Fruit fly (Drosophila melanogaster) whole organism, wandering third instar larva: Measurements from ENCODE around the gene Hr38.
A peak's percentile ranks its signal among the peaks of the same experiment; 100 is the strongest.

Source experiments
- CG9705 ChIP-seq: fragments of 200-800 bp; sonication (Bioruptor generic); optimal IDR thresholded peaks from 2 replicates; lab custom pipeline; 2018; ENCODE audit warnings: missing biosample characterization, mild to moderate bottlenecking, missing genetic modification characterization
- CrebA ChIP-seq: fragments of 200-800 bp; sonication (Bioruptor generic); optimal IDR thresholded peaks from 2 replicates; lab custom pipeline; 2016; ENCODE audit warnings: missing biosample characterization, mild to moderate bottlenecking, missing genetic modification characterization, borderline replicate concordance
- Dfd ChIP-seq: fragments of >200 bp; optimal IDR thresholded peaks from 2 replicates; lab custom pipeline; 2017; ENCODE audit warnings: missing biosample characterization, missing genetic modification characterization
- Dif ChIP-seq: fragments of 200-275, 200-300 bp; sonication (Bioruptor generic); optimal IDR thresholded peaks from 2 replicates; lab custom pipeline; 2018; ENCODE audit warnings: missing biosample characterization, missing genetic modification characterization; ENCODE audit not compliant: partially characterized antibody
- GATAd ChIP-seq: sonication (Bioruptor generic); optimal IDR thresholded peaks from 2 replicates; lab custom pipeline; 2016; ENCODE audit warnings: missing biosample characterization, missing genetic modification characterization
- HLH106 ChIP-seq: fragments of 200-800 bp; optimal IDR thresholded peaks from 3 replicates; lab custom pipeline; 2019; ENCODE audit warnings: missing biosample characterization, mild to moderate bottlenecking, missing genetic modification characterization, moderate library complexity
- Hnf4 ChIP-seq: fragments of 200-800 bp; sonication (Bioruptor generic); optimal IDR thresholded peaks from 2 replicates; lab custom pipeline; 2016; ENCODE audit warnings: missing biosample characterization, mild to moderate bottlenecking, missing genetic modification characterization
- Hr78 ChIP-seq: fragments of >200 bp; optimal IDR thresholded peaks from 2 replicates; lab custom pipeline; 2017; ENCODE audit warnings: missing biosample characterization, missing genetic modification characterization
- Hr83 ChIP-seq: fragments of 200-300 bp; sonication (Bioruptor generic); optimal IDR thresholded peaks from 2 replicates; lab custom pipeline; 2016; ENCODE audit warnings: missing biosample characterization, mild to moderate bottlenecking, missing genetic modification characterization, moderate library complexity; ENCODE audit not compliant: poor library complexity, severe bottlenecking
- Mio ChIP-seq: sonication (Bioruptor generic); optimal IDR thresholded peaks from 2 replicates; lab custom pipeline; 2016; ENCODE audit warnings: missing biosample characterization, missing genetic modification characterization
- N ChIP-seq: fragments of >200 bp; optimal IDR thresholded peaks from 2 replicates; lab custom pipeline; 2018; ENCODE audit warnings: missing biosample characterization, missing external identifiers, missing genetic modification characterization
- OdsH ChIP-seq: fragments of 200-800 bp; sonication (Bioruptor generic); optimal IDR thresholded peaks from 2 replicates; lab custom pipeline; 2016; ENCODE audit warnings: missing biosample characterization, mild to moderate bottlenecking, missing genetic modification characterization
- Rel ChIP-seq, 2 experiments: fragments of 200-800 bp; sonication (Bioruptor generic) in 1 of 2; optimal IDR thresholded peaks; 2 replicates in 1 of 2; 3 replicates in 1 of 2; lab custom pipeline; 2016 to 2019; ENCODE audit warnings: mild to moderate bottlenecking in 2 of 2, missing biosample characterization in 2 of 2, missing genetic modification characterization in 2 of 2, moderate library complexity in 1 of 2
- Sp1 ChIP-seq: fragments of 200-800 bp; sonication (Bioruptor generic); optimal IDR thresholded peaks from 3 replicates; lab custom pipeline; 2019; ENCODE audit warnings: missing biosample characterization, mild to moderate bottlenecking, missing genetic modification characterization, moderate library complexity
- Vsx2 ChIP-seq: fragments of 200-300, 225-300 bp; sonication (Bioruptor generic); optimal IDR thresholded peaks from 2 replicates; lab custom pipeline; 2018; ENCODE audit warnings: missing biosample characterization, missing genetic modification characterization; ENCODE audit not compliant: partially characterized antibody
- br ChIP-seq: fragments of 200-800 bp; sonication (Bioruptor generic); optimal IDR thresholded peaks from 2 replicates; lab custom pipeline; 2016; ENCODE audit warnings: missing biosample characterization, missing genetic modification characterization
- brk ChIP-seq: fragments of 200-800 bp; sonication (Bioruptor generic); optimal IDR thresholded peaks from 2 replicates; lab custom pipeline; 2016; ENCODE audit warnings: missing biosample characterization, mild to moderate bottlenecking, missing genetic modification characterization
- dl ChIP-seq, 2 experiments: fragments of 175-275, 200-275 bp in 1 of 2; fragments of 200-275 bp in 1 of 2; sonication (Bioruptor generic); optimal IDR thresholded peaks; lab custom pipeline; 2018; ENCODE audit warnings: mild to moderate bottlenecking in 2 of 2, missing biosample characterization in 2 of 2, missing genetic modification characterization in 2 of 2, moderate library complexity in 2 of 2; ENCODE audit not compliant: partially characterized antibody in 2 of 2, insufficient read depth in 1 of 2
- dsf ChIP-seq: sonication (Bioruptor generic); optimal IDR thresholded peaks from 2 replicates; lab custom pipeline; 2016; ENCODE audit warnings: missing biosample characterization, missing genetic modification characterization, borderline replicate concordance
- ey ChIP-seq: fragments of 200-800 bp; sonication (Bioruptor generic); optimal IDR thresholded peaks from 2 replicates; lab custom pipeline; 2016; ENCODE audit warnings: missing biosample characterization, missing genetic modification characterization
- foxo ChIP-seq, 2 experiments: fragments of 200-800 bp; sonication (Bioruptor generic); optimal IDR thresholded peaks; 2 replicates in 1 of 2; 3 replicates in 1 of 2; lab custom pipeline; 2016 to 2017; ENCODE audit warnings: missing biosample characterization in 2 of 2, missing genetic modification characterization in 2 of 2
- h ChIP-seq: fragments of 200-800 bp; sonication (Bioruptor generic); optimal IDR thresholded peaks from 3 replicates; lab custom pipeline; 2016; ENCODE audit warnings: missing biosample characterization, mild to moderate bottlenecking, missing genetic modification characterization
- jim ChIP-seq: fragments of 175-275, 200-325 bp; sonication (Bioruptor generic); optimal IDR thresholded peaks from 2 replicates; lab custom pipeline; 2016; ENCODE audit warnings: missing biosample characterization, mild to moderate bottlenecking, missing genetic modification characterization
- lola ChIP-seq: fragments of >200 bp; optimal IDR thresholded peaks from 2 replicates; lab custom pipeline; 2017; ENCODE audit warnings: missing biosample characterization, missing genetic modification characterization
- pan ChIP-seq: fragments of >200 bp; optimal IDR thresholded peaks from 2 replicates; lab custom pipeline; 2017
- rgr ChIP-seq: fragments of 200-800 bp; sonication (Bioruptor generic); optimal IDR thresholded peaks from 3 replicates; lab custom pipeline; 2016; ENCODE audit warnings: missing biosample characterization, mild to moderate bottlenecking, missing genetic modification characterization
- sage ChIP-seq: fragments of 200-800 bp; sonication (Bioruptor generic); optimal IDR thresholded peaks from 2 replicates; lab custom pipeline; 2016; ENCODE audit warnings: missing biosample characterization, mild to moderate bottlenecking, missing genetic modification characterization
- sv ChIP-seq: fragments of 200-800 bp; sonication (Bioruptor generic); optimal IDR thresholded peaks from 3 replicates; lab custom pipeline; 2016; ENCODE audit warnings: missing biosample characterization, missing genetic modification characterization
- tai ChIP-seq: sonication (Bioruptor generic); optimal IDR thresholded peaks from 2 replicates; lab custom pipeline; 2016; ENCODE audit warnings: missing biosample characterization, missing genetic modification characterization
- usp ChIP-seq: fragments of >200 bp; optimal IDR thresholded peaks from 2 replicates; lab custom pipeline; 2017; ENCODE audit warnings: missing biosample characterization, missing genetic modification characterization

Hr38 gene

DNA sequence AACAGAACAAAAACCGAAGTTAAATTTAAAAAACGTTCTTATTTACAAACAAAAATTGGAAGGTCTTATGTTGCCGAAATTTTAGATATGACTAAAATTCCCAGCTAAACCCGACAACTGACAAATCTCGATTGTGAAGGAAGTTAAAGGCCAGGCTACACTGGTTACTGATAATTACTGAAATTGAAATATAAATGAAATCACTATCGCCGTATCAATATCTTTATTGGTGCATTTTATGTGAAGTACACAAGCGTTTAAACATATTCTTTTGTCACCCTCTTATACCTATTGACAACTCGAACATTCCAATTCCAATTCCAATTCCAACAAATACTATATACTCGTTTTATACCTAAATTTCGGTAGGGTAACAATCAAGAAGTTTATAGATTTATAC, 71.2 kb downstream of the Hr38 start, which contains the start of gene CG17470:
TSS of gene CG17470 (minus strand) at position 101 of the 400 bp plus-strand sequence.
- TF ChIP-seq usp (GFP tag; lab: Kevin White, UChicago) (no peak), Hnf4 (GFP tag; lab: Kevin White, UChicago) (no peak), Sp1 (GFP tag; lab: Kevin White, UChicago) (no peak), Vsx2 (GFP tag; lab: Kevin White, UChicago) (no peak), CrebA (GFP tag; lab: Kevin White, UChicago) (no peak), Mio (GFP tag; lab: Kevin White, UChicago) (no peak), HLH106 (tag; lab: Kevin White, UChicago) (no peak), OdsH (no peak), N (GFP tag; lab: Kevin White, UChicago) (no peak), Dfd (GFP tag; lab: Kevin White, UChicago) (no peak), dsf (GFP tag; lab: Kevin White, UChicago) (no peak), jim (no peak), Hr83 (GFP tag; lab: Kevin White, UChicago) (no peak), tai (GFP tag; lab: Kevin White, UChicago) (no peak), brk (GFP tag; lab: Kevin White, UChicago) (no peak), sv (GFP tag; lab: Kevin White, UChicago) (no peak), Hr78 (GFP tag; lab: Kevin White, UChicago) (no peak)

DNA sequence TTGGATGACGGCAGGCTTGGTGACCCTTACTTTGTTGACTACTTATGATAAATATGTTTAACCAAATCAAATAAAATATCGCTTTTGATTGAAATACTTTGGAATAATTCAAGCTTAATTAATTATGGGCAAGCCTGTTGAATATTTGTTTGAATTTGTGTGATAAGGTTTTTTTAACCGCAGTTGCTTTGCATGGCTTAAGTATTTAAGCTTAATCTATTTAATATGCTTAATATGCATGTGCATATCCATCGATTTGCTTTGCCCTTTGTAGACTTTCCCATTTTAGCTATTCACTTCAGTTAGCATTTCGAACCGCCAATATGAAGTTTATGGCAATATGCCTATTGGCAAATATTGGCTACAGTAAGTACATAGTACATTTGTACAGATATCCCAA, 73.8 kb downstream of the Hr38 start, which contains the start of gene Sfp38D:
TSS of gene Sfp38D (plus strand) at position 301 of the 400 bp plus-strand sequence.
- no peak for TF ChIP-seq brk (GFP tag; lab: Kevin White, UChicago)
- no peak for TF ChIP-seq sage
- no peak for TF ChIP-seq rgr (GFP tag; lab: Kevin White, UChicago)
- TF ChIP-seq br, result no peak
- TF ChIP-seq foxo (GFP tag; optimal IDR thresholded peaks at IDR 0.05; lab: Kevin White, UChicago), result no peak
- TF ChIP-seq Vsx2 (GFP tag; lab: Kevin White, UChicago), result no peak
- no peak for TF ChIP-seq jim
- no peak for TF ChIP-seq OdsH
- no peak for TF ChIP-seq Hr83 (GFP tag; lab: Kevin White, UChicago)

DNA sequence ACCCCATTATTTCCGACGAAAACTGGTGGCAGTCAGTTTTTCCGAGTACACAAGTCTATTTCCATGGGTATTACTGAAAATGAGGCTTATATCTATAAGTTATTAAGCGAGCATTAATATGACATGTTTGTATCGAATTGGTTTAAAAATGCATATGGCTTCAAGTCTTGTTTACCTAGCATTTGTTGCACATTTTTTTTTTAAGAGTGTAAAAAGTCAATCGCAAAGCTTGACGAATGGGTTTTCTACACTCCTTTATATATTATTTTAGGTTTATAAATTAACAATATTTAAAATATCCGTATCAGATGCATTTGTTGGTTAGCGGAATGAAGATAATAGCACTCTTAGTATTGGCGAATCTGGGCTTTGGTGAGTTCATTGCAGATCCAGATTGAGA, 74.6 kb downstream of the Hr38 start, which contains the start of gene CG31680:
TSS of gene CG31680 (plus strand) at position 301 of the 400 bp plus-strand sequence.
- no peak for TF ChIP-seq lola (GFP tag; lab: Kevin White, UChicago)
- TF ChIP-seq CrebA (GFP tag; lab: Kevin White, UChicago), result no peak
- TF ChIP-seq jim, result no peak
- TF ChIP-seq tai (GFP tag; lab: Kevin White, UChicago), result no peak
- TF ChIP-seq Vsx2 (GFP tag; lab: Kevin White, UChicago), result no peak
- TF ChIP-seq GATAd (GFP tag; lab: Kevin White, UChicago), result no peak
- TF ChIP-seq CG9705 (GFP tag; lab: Kevin White, UChicago), result no peak
- TF ChIP-seq dl (GFP tag; optimal IDR thresholded peaks at IDR 0.05; lab: Kevin White, UChicago; ENCODE audit: insufficient read depth in 1 of 2, partially characterized antibody in 2 of 2), result no peak
- no peak for TF ChIP-seq HLH106 (tag; lab: Kevin White, UChicago)
- no peak for TF ChIP-seq Rel (GFP tag; optimal IDR thresholded peaks at IDR 0.05; lab: Kevin White, UChicago)
- no peak for TF ChIP-seq Rel (tag; optimal IDR thresholded peaks at IDR 0.05; lab: Kevin White, UChicago)
- no peak for TF ChIP-seq Sp1 (GFP tag; lab: Kevin White, UChicago)

DNA sequence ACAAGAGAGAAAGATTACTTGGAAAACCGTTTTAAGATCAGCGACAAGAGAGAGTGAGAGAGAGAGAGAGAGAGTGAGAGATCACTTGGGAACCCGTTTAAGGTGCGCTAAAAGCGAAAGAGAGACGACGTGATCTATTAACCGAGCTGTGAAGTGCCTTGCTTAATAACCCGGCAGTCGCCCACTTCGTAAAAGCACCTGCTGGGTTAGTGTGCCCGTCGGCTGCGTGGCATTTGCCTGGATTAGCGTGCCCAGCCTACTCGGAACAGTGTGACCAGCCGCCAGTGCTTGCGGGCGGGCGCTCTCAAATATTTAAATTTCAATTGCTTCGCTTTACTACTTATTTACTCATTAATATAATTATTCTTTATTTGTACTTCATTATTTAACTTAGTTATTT, 76.0 kb downstream of the Hr38 start:
- no peak for TF ChIP-seq Dfd (GFP tag; lab: Kevin White, UChicago)
- no peak for TF ChIP-seq jim
- peak; percentile 37 for TF ChIP-seq Dif (GFP tag; lab: Kevin White, UChicago)
- TF ChIP-seq h (GFP tag; lab: Kevin White, UChicago), result peak; percentile 16

DNA sequence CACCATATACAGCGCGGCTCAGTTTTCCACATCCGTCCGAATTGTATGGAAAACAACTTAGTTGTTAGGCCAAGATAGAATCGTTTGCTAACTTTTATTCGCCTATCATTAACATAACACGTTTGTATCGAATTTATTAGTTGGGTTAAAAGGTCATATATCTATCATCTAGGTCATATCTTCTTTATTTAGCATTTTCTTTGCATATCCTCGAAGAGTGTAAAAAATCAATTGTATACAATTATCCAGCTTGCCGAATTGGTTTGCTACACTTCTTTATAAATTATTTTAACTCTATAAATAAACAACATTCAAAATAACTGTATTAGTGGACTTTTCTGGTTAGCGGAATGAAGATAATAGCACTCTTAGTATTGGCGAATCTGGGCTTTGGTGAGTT, 80.2 kb downstream of the Hr38 start, which contains the start of gene CG17472:
TSS of gene CG17472 (plus strand) at position 301 of the 400 bp plus-strand sequence.
- TF ChIP-seq sv (GFP tag; lab: Kevin White, UChicago) (no peak), jim (no peak), rgr (GFP tag; lab: Kevin White, UChicago) (no peak), pan (lab: Kevin White, UChicago) (no peak), ey (GFP tag; lab: Kevin White, UChicago) (no peak)
